Worm (Caenorhabditis elegans) whole organism, early embryonic: ENCODE results near the gene Y70G10A.4.
"Not testable (repeated sequence)": the region's sequence is repeated elsewhere in the genome, so short reads cannot be mapped to it uniquely, and the experiment has no call there.

Experiments used
- B0310.2 ChIP-seq: sonication (generic microtip); optimal IDR thresholded peaks from 2 replicates; lab custom pipeline; 2016; ENCODE audit warnings: mild to moderate bottlenecking, missing genetic modification characterization, missing compliant biosample characterization
- F13C5.2 ChIP-seq: sonication (generic microtip); optimal IDR thresholded peaks from 2 replicates; lab custom pipeline; 2017; ENCODE audit warnings: mild to moderate bottlenecking, missing genetic modification characterization, inconsistent platforms, missing compliant biosample characterization
- aly-1 ChIP-seq: sonication (generic microtip); optimal IDR thresholded peaks from 2 replicates; lab custom pipeline; 2016; ENCODE audit warnings: missing genetic modification characterization, missing compliant biosample characterization
- ama-1 ChIP-seq: fragments of 150-350 bp; optimal IDR thresholded peaks from 2 replicates; lab custom pipeline; 2014
- ceh-13 ChIP-seq: fragments of 200-800 bp; sonication (Bioruptor generic); optimal IDR thresholded peaks from 2 replicates; lab custom pipeline; 2018; ENCODE audit warnings: mild to moderate bottlenecking, missing genetic modification characterization, missing compliant biosample characterization
- ceh-36 ChIP-seq: sonication (generic microtip); optimal IDR thresholded peaks from 2 replicates; lab custom pipeline; 2016; ENCODE audit warnings: missing genetic modification characterization, inconsistent platforms, missing compliant biosample characterization
- ets-7 ChIP-seq: sonication (generic microtip); optimal IDR thresholded peaks from 2 replicates; lab custom pipeline; 2016; ENCODE audit warnings: missing genotype, missing genetic modification characterization, missing compliant biosample characterization
- flt-1 ChIP-seq: fragments of 200-800 bp; sonication (Bioruptor generic); IDR thresholded peaks from 2 replicates; pipeline ENCODE4 v1.3.6; 2022; ENCODE audit warnings: missing genetic modification characterization, missing compliant biosample characterization
- hmbx-1 ChIP-seq: sonication (generic microtip); optimal IDR thresholded peaks from 2 replicates; lab custom pipeline; 2016; ENCODE audit warnings: mild to moderate bottlenecking, missing genetic modification characterization, missing compliant biosample characterization
- hmg-4 ChIP-seq: fragments of 200-800 bp; sonication (Bioruptor generic); optimal IDR thresholded peaks from 2 replicates; lab custom pipeline; 2018; ENCODE audit warnings: mild to moderate bottlenecking, missing genetic modification characterization, missing compliant biosample characterization
- hnd-1 ChIP-seq: sonication (generic microtip); optimal IDR thresholded peaks from 2 replicates; lab custom pipeline; 2016; ENCODE audit warnings: missing genetic modification characterization, missing compliant biosample characterization
- pes-1 ChIP-seq: fragments of 200-800 bp; sonication (Bioruptor generic); IDR thresholded peaks from 2 replicates; pipeline ENCODE4 v1.3.6; 2022; ENCODE audit warnings: missing genetic modification reagents, missing genetic modification characterization, missing compliant biosample characterization
- scrt-1 ChIP-seq: fragments of 200-800 bp; sonication (Bioruptor generic); IDR thresholded peaks from 2 replicates; pipeline ENCODE4 v1.3.6; 2022; ENCODE audit warnings: missing genetic modification characterization, missing compliant biosample characterization
- sea-1 ChIP-seq: fragments of 200-800 bp; sonication (Bioruptor generic); conservative IDR thresholded peaks from 2 replicates; pipeline ENCODE4 v1.3.6; 2022; ENCODE audit warnings: missing genetic modification characterization, missing compliant biosample characterization
- tbx-11 ChIP-seq: fragments of 200-800 bp; sonication (Bioruptor generic); IDR thresholded peaks from 2 replicates; pipeline ENCODE4 v1.3.6; 2022; ENCODE audit warnings: missing genetic modification characterization, missing compliant biosample characterization
- tbx-37 ChIP-seq: fragments of 200-800 bp; sonication (Bioruptor generic); conservative IDR thresholded peaks from 2 replicates; pipeline ENCODE4 v1.3.6; 2022; ENCODE audit warnings: missing genetic modification reagents, missing genetic modification characterization, missing compliant biosample characterization
- tra-4 ChIP-seq: sonication (generic microtip); optimal IDR thresholded peaks from 2 replicates; lab custom pipeline; 2017; ENCODE audit warnings: missing genetic modification characterization, missing compliant biosample characterization

Gene Y70G10A.4

DNA sequence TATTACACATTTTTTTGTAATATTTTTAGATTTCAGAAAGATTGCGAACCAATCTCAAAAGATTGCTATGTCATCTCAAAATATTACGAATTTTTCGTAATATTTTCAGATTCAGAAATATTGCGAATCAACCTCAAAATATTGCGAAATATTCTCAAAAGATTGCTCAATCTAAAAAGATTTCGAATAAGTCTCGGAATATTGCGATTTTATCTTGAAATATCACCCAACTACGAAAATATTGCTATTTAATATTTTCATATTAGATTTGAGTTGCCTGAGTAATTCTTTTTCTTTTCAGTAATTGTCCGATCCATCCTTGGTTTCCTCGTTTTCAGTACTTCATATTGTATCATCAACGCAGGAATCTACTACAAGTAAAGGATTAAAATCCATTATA, at the start of gene Y70G10A.4:
Y70G10A.4 (plus strand) TSS at position 301 of the 400 bp plus-strand sequence.
- not testable (repeated sequence) for TF ChIP-seq tbx-37; aly-1 (tag; lab: Kevin White, UChicago); F13C5.2 (tag; lab: Kevin White, UChicago)

DNA sequence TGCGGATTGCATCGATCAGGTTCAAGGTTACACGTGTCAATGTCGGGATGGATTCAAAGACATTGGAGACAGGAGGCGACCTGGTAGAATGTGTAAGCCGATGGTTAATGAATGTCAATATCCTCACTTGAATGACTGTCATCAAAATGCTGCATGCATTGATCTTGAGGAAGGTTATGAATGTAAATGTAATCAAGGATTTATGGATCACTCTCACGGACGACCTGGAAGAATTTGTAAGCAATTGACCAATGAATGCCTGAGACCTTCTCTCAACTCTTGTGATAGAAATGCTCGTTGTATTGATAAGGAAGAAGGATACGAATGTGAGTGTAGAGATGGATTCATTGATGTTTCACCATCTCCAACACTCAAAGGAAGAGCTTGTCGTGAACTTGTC, 43.9 kb upstream of the Y70G10A.4 start:
- TF ChIP-seq hmg-4 (GFP tag; lab: Kevin White, UChicago): no peak
- no peak for TF ChIP-seq tbx-11
- TF ChIP-seq ceh-36 (tag; lab: Kevin White, UChicago): no peak
- TF ChIP-seq aly-1 (tag; lab: Kevin White, UChicago): no peak
- TF ChIP-seq hnd-1 (tag; lab: Kevin White, UChicago): no peak
- TF ChIP-seq tra-4 (tag; lab: Kevin White, UChicago): no peak
- no peak for TF ChIP-seq B0310.2 (tag; lab: Kevin White, UChicago)
- TF ChIP-seq F13C5.2 (tag; lab: Kevin White, UChicago): no peak
- no peak for TF ChIP-seq sea-1 (GFP tag; lab: Robert Waterston, UW)
- no peak for TF ChIP-seq flt-1
- no peak for TF ChIP-seq scrt-1 (GFP tag; lab: Robert Waterston, UW)
- no peak for TF ChIP-seq pes-1 (GFP tag; lab: Robert Waterston, UW)
- no peak for TF ChIP-seq tbx-37
- TF ChIP-seq ama-1 (lab: Kevin White, UChicago): no peak
- no peak for TF ChIP-seq ceh-13 (GFP tag; lab: Kevin White, UChicago)
- TF ChIP-seq hmbx-1 (tag; lab: Kevin White, UChicago): no peak
- TF ChIP-seq ets-7 (tag; lab: Kevin White, UChicago): no peak

DNA sequence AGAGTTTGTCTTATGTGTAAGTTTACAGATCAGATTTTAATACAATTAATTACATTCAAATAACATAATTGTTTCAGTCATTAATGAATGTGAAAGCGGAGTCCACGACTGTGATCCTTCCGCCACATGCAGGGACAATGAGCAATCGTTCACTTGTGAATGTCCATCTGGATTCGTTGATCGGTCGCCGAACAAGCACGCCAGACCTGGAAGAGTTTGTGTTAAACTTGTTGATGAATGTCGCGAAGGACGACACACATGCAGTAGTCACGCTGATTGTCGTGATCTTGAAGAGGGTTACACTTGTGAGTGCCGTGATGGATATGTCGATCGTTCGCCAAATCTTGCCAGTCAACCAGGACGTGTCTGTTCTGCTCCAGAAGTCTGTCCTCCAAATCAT, 43.4 kb upstream of the Y70G10A.4 start:
- TF ChIP-seq hnd-1 (tag; lab: Kevin White, UChicago) (no peak), scrt-1 (GFP tag; lab: Robert Waterston, UW) (no peak), ceh-13 (GFP tag; lab: Kevin White, UChicago) (no peak), ceh-36 (tag; lab: Kevin White, UChicago) (no peak), F13C5.2 (tag; lab: Kevin White, UChicago) (no peak), hmg-4 (GFP tag; lab: Kevin White, UChicago) (no peak), sea-1 (GFP tag; lab: Robert Waterston, UW) (no peak), hmbx-1 (tag; lab: Kevin White, UChicago) (no peak), tbx-11 (no peak), tbx-37 (no peak), tra-4 (tag; lab: Kevin White, UChicago) (no peak), aly-1 (tag; lab: Kevin White, UChicago) (no peak), ets-7 (tag; lab: Kevin White, UChicago) (no peak), flt-1 (no peak), pes-1 (GFP tag; lab: Robert Waterston, UW) (no peak)

DNA sequence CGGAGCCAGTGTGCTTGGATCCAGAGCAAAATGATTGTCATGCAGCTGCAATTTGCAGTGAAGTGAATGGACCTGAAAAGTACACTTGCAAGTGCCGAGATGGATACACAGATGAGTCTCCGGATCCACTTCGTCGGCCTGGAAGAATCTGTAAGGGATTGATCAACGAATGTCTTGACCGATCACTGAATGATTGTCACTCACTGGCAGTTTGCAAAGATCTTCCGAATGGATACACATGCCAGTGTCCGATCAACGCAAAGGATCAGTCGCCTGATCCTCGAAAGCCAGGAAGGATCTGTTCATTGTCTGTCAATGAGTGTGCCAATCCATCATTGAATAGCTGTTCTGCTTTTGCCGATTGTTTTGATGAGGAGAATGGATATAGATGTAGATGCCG, 42.5 kb upstream of the Y70G10A.4 start:
- TF ChIP-seq ama-1 (lab: Kevin White, UChicago): no peak
- TF ChIP-seq aly-1 (tag; lab: Kevin White, UChicago): no peak
- TF ChIP-seq hmg-4 (GFP tag; lab: Kevin White, UChicago): no peak
- no peak for TF ChIP-seq flt-1
- TF ChIP-seq F13C5.2 (tag; lab: Kevin White, UChicago): no peak
- TF ChIP-seq hnd-1 (tag; lab: Kevin White, UChicago): no peak
- no peak for TF ChIP-seq ets-7 (tag; lab: Kevin White, UChicago)
- no peak for TF ChIP-seq tbx-37
- no peak for TF ChIP-seq tbx-11
- TF ChIP-seq ceh-36 (tag; lab: Kevin White, UChicago): no peak

DNA sequence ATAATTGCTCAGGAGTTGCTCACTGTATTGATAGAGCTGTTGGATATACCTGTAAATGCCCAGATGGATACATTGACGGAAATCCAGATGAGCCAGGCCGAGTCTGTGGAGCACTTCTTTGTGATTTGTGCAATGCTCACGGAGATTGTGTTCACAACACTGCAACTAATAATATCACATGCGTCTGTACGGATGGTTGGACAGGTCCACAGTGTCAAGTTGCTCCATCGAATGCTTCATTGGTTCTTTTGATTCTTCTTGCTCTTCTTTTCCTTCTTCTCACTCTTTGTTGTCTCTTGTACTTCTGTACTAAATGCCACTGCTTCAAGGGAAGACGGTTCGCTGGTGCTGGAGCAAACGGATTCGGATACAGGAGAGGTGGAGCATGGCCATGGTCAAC, 40.1 kb upstream of the Y70G10A.4 start:
- no peak for TF ChIP-seq ets-7 (tag; lab: Kevin White, UChicago)
- no peak for TF ChIP-seq pes-1 (GFP tag; lab: Robert Waterston, UW)
- TF ChIP-seq hnd-1 (tag; lab: Kevin White, UChicago): no peak
- no peak for TF ChIP-seq sea-1 (GFP tag; lab: Robert Waterston, UW)
- TF ChIP-seq hmbx-1 (tag; lab: Kevin White, UChicago): no peak
- no peak for TF ChIP-seq ceh-13 (GFP tag; lab: Kevin White, UChicago)

DNA sequence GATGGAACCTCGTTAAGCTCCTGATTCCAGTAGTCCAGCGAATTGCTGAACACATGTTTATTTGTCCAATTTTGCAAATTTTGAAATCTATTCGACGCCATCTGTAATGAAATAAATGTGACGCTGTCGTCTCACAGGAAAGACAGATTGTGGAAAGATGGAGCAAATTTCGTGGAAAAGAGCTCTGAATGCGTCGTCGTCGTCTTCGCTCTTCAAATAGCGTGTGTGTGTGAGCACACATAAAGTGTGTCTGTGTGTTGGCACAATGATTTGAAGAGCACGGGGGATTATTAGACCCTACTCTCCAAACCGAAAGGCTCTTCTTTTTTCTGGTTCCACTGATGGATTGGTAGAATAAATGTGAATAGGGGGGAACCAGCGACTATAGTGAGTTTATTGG, 35.8 kb upstream of the Y70G10A.4 start, which contains the start of gene unc-47:
unc-47 (minus strand) TSS at position 101 of the 400 bp plus-strand sequence.
- no peak for TF ChIP-seq scrt-1 (GFP tag; lab: Robert Waterston, UW)
- TF ChIP-seq ceh-13 (GFP tag; lab: Kevin White, UChicago): no peak
- TF ChIP-seq pes-1 (GFP tag; lab: Robert Waterston, UW): no peak
- TF ChIP-seq ets-7 (tag; lab: Kevin White, UChicago): no peak
- TF ChIP-seq sea-1 (GFP tag; lab: Robert Waterston, UW): no peak
- TF ChIP-seq hmbx-1 (tag; lab: Kevin White, UChicago): no peak
- no peak for TF ChIP-seq tbx-37

DNA sequence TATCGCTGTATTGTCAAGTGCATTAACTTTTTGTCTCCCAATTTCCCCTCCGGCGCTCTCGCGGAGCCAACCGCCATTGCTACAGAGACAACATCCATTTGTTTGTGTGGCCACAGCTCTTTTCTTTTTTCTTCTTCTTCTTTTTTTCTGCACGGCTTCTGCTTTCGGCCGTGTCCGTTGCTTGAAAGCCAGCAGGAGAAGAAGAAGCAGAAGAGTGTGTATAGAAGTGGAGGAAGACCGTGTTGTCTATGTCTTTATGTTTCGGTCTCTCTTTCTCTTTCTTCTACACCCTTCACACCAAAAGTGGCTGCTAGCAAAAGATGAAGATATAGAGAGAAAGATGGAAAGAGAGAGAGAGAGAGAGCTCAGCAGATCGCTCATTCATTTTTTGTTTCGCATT, 34.1 kb upstream of the Y70G10A.4 start:
- TF ChIP-seq B0310.2 (tag; lab: Kevin White, UChicago): no peak
- TF ChIP-seq ets-7 (tag; lab: Kevin White, UChicago): no peak

DNA sequence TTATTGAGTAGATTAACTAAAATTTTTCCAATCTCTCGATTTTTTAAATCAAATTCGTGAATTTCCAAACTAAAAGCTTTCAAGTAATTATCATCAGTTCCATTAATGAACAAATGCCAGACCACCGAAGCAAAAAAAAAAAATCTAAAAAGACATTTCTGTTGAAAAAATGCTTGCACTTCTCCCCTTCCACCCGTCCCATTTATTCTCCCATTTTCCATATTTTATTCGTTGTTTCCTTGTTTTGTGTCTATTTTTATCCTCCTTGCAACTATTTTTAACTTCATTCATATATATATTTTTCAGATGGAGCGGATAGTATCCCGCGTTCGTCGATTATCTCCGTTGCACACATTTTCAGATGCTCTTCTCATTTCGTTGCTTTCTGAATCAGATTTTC, 33.0 kb upstream of the Y70G10A.4 start, which contains the start of gene epac-1:
epac-1 (plus strand) TSS at position 301 of the 400 bp plus-strand sequence.
- TF ChIP-seq ceh-13 (GFP tag; lab: Kevin White, UChicago): no peak
- TF ChIP-seq ceh-36 (tag; lab: Kevin White, UChicago): no peak
- no peak for TF ChIP-seq B0310.2 (tag; lab: Kevin White, UChicago)
- no peak for TF ChIP-seq hnd-1 (tag; lab: Kevin White, UChicago)
- TF ChIP-seq aly-1 (tag; lab: Kevin White, UChicago): no peak
- TF ChIP-seq tbx-37: no peak
- no peak for TF ChIP-seq scrt-1 (GFP tag; lab: Robert Waterston, UW)
- TF ChIP-seq ama-1 (lab: Kevin White, UChicago): no peak
- TF ChIP-seq ets-7 (tag; lab: Kevin White, UChicago): no peak
- TF ChIP-seq sea-1 (GFP tag; lab: Robert Waterston, UW): no peak
- no peak for TF ChIP-seq pes-1 (GFP tag; lab: Robert Waterston, UW)
- TF ChIP-seq F13C5.2 (tag; lab: Kevin White, UChicago): no peak
- TF ChIP-seq hmbx-1 (tag; lab: Kevin White, UChicago): no peak
